Fruit fly (Drosophila melanogaster) whole organism, embryonic: ENCODE results near the gene CG9664.

Source experiments
- Atf-2 ChIP-seq: fragments of 200-800 bp; sonication (Bioruptor generic); optimal IDR thresholded peaks from 2 replicates; lab custom pipeline; 2016; ENCODE audit warnings: missing biosample characterization, missing genetic modification characterization
- Atf3 ChIP-seq: fragments of 200-800 bp; sonication (Bioruptor generic); optimal IDR thresholded peaks from 3 replicates; lab custom pipeline; 2016; ENCODE audit warnings: missing biosample characterization, missing genetic modification characterization
- Bgb ChIP-seq: fragments of 200-800 bp; sonication (Bioruptor generic); IDR thresholded peaks from 2 replicates; pipeline ENCODE4 v1.3.6; 2022; ENCODE audit warnings: missing biosample characterization, missing genetic modification characterization; ENCODE audit not compliant: partially characterized antibody
- C15 ChIP-seq: fragments of 200-800 bp; sonication (Bioruptor generic); IDR thresholded peaks from 3 replicates; pipeline ENCODE4 v1.3.6; 2022; ENCODE audit warnings: missing biosample characterization, missing genetic modification characterization
- CG10462 ChIP-seq: fragments of 200-800 bp; sonication (Bioruptor generic); optimal IDR thresholded peaks from 2 replicates; lab custom pipeline; 2016; ENCODE audit warnings: missing biosample characterization, missing genetic modification characterization
- CG10959 ChIP-seq: fragments of 200-800 bp; sonication (Bioruptor generic); IDR thresholded peaks from 2 replicates; pipeline ENCODE4 v1.3.6; 2022; ENCODE audit warnings: missing biosample characterization, missing genetic modification characterization
- CG10979 ChIP-seq: fragments of 200-800 bp; sonication (Bioruptor generic); optimal IDR thresholded peaks from 2 replicates; lab custom pipeline; 2018; ENCODE audit warnings: missing biosample characterization, mild to moderate bottlenecking, missing genetic modification characterization, moderate library complexity
- CG13775 ChIP-seq: fragments of 200-800 bp; sonication (Bioruptor generic); optimal IDR thresholded peaks from 3 replicates; lab custom pipeline; 2017; ENCODE audit warnings: missing biosample characterization, mild to moderate bottlenecking, missing genetic modification characterization
- CG14014 ChIP-seq: fragments of 200-800 bp; sonication (Bioruptor generic); IDR thresholded peaks from 2 replicates; pipeline ENCODE4 v1.3.6; 2022; ENCODE audit warnings: missing biosample characterization, missing genetic modification characterization
- CG18599 ChIP-seq: fragments of 200-800 bp; sonication (Bioruptor generic); optimal IDR thresholded peaks from 3 replicates; lab custom pipeline; 2017; ENCODE audit warnings: missing biosample characterization, missing genetic modification characterization, mild to moderate bottlenecking, moderate library complexity, missing genetic modification reagents
- CG2120 ChIP-seq: fragments of 200-800 bp; sonication (Bioruptor generic); optimal IDR thresholded peaks from 3 replicates; lab custom pipeline; 2016; ENCODE audit warnings: missing biosample characterization, missing genetic modification characterization
- CG2129 ChIP-seq: fragments of 200-800 bp; sonication (Bioruptor generic); IDR thresholded peaks from 2 replicates; pipeline ENCODE4 v1.3.6; 2022; ENCODE audit warnings: missing biosample characterization, missing genetic modification characterization; ENCODE audit not compliant: partially characterized antibody
- CG2202 ChIP-seq: fragments of 200-800 bp; sonication (Bioruptor generic); optimal IDR thresholded peaks from 2 replicates; lab custom pipeline; 2018; ENCODE audit warnings: missing biosample characterization, mild to moderate bottlenecking, missing genetic modification characterization
- CG31441 ChIP-seq: fragments of 200-800 bp; sonication (Bioruptor generic); IDR thresholded peaks from 2 replicates; pipeline ENCODE4 v1.3.6; 2022; ENCODE audit warnings: missing biosample characterization, missing genetic modification characterization
- CG33557 ChIP-seq: fragments of 200-800 bp; sonication (Bioruptor generic); optimal IDR thresholded peaks from 2 replicates; lab custom pipeline; 2019; ENCODE audit warnings: missing biosample characterization, mild to moderate bottlenecking, missing genetic modification characterization, moderate library complexity
- CG5953 ChIP-seq: fragments of 200-800 bp; sonication (Bioruptor generic); IDR thresholded peaks from 2 replicates; pipeline ENCODE4 v1.3.6; 2022; ENCODE audit warnings: missing biosample characterization, missing genetic modification characterization
- CG6683 ChIP-seq: fragments of 200-800 bp; sonication (Bioruptor generic); optimal IDR thresholded peaks from 2 replicates; lab custom pipeline; 2017; ENCODE audit warnings: missing biosample characterization, mild to moderate bottlenecking, missing genetic modification characterization, missing genetic modification reagents
- CG6765 ChIP-seq: fragments of 200-800 bp; sonication (Bioruptor generic); optimal IDR thresholded peaks from 3 replicates; lab custom pipeline; 2017; ENCODE audit warnings: missing biosample characterization, mild to moderate bottlenecking, missing genetic modification characterization
- CG7963 ChIP-seq: fragments of 200-800 bp; sonication (Bioruptor generic); IDR thresholded peaks from 3 replicates; pipeline ENCODE4 v1.3.6; 2022; ENCODE audit warnings: missing biosample characterization, missing genetic modification characterization; ENCODE audit not compliant: partially characterized antibody
- CHES-1-like ChIP-seq: fragments of 200-800 bp; sonication (Bioruptor generic); optimal IDR thresholded peaks from 2 replicates; lab custom pipeline; 2016; ENCODE audit warnings: missing biosample characterization, missing genetic modification characterization
- CkIIα-i1 ChIP-seq: fragments of 200-800 bp; sonication (Bioruptor generic); IDR thresholded peaks from 2 replicates; pipeline ENCODE4 v1.3.6; 2022; ENCODE audit warnings: missing biosample characterization, missing genetic modification characterization
- CoRest ChIP-seq: fragments of 200-800 bp; sonication (Bioruptor generic); optimal IDR thresholded peaks from 3 replicates; lab custom pipeline; 2018; ENCODE audit warnings: missing biosample characterization, mild to moderate bottlenecking, missing genetic modification characterization, moderate library complexity
- D19A ChIP-seq: fragments of 200-800 bp; optimal IDR thresholded peaks from 3 replicates; lab custom pipeline; 2019; ENCODE audit warnings: missing biosample characterization, mild to moderate bottlenecking, missing genetic modification characterization, moderate library complexity
- Dref ChIP-seq: fragments of 200-800 bp; sonication (Bioruptor generic); IDR thresholded peaks from 2 replicates; pipeline ENCODE4 v1.3.6; 2022; ENCODE audit warnings: missing biosample characterization, missing genetic modification characterization
- Drgx ChIP-seq: fragments of 200-800 bp; sonication (Bioruptor generic); IDR thresholded peaks from 2 replicates; pipeline ENCODE4 v1.3.6; 2022; ENCODE audit warnings: missing biosample characterization, missing genetic modification characterization
- GATAe ChIP-seq: fragments of 200-800 bp; sonication (Bioruptor generic); conservative IDR thresholded peaks from 2 replicates; pipeline ENCODE4 v1.3.6; 2022; ENCODE audit warnings: missing biosample characterization, missing genetic modification characterization
- H15 ChIP-seq: fragments of 200-800 bp; sonication (Bioruptor generic); IDR thresholded peaks from 3 replicates; pipeline ENCODE4 v1.3.6; 2022; ENCODE audit warnings: missing biosample characterization, missing genetic modification characterization
- Hey ChIP-seq: fragments of 200-800 bp; sonication (Bioruptor generic); optimal IDR thresholded peaks from 3 replicates; lab custom pipeline; 2018; ENCODE audit warnings: missing biosample characterization, mild to moderate bottlenecking, missing genetic modification characterization
- Lim3 ChIP-seq: fragments of 200-800 bp; sonication (Bioruptor generic); IDR thresholded peaks from 2 replicates; pipeline ENCODE4 v1.3.6; 2022; ENCODE audit warnings: missing biosample characterization, missing genetic modification characterization
- MBD-R2 ChIP-seq: fragments of 200-800 bp; sonication (Bioruptor generic); IDR thresholded peaks from 2 replicates; pipeline ENCODE4 v1.3.6; 2022; ENCODE audit warnings: missing biosample characterization, missing genetic modification characterization
- MTF-1 ChIP-seq: fragments of 200-800 bp; sonication (Bioruptor generic); optimal IDR thresholded peaks from 2 replicates; lab custom pipeline; 2018; ENCODE audit warnings: missing biosample characterization, mild to moderate bottlenecking, missing genetic modification characterization, borderline replicate concordance
- Ssrp ChIP-seq: fragments of 200-800 bp; sonication (Bioruptor generic); optimal IDR thresholded peaks from 2 replicates; lab custom pipeline; 2018; ENCODE audit warnings: missing biosample characterization, mild to moderate bottlenecking, missing genetic modification characterization, moderate library complexity
- Stat92E ChIP-seq, 3 experiments: fragments of >200 bp in 2 of 3; fragments of 200-800 bp in 1 of 3; sonication (Bioruptor generic) in 1 of 3; optimal IDR thresholded peaks; 2 replicates each; lab custom pipeline; 2017 to 2019; ENCODE audit warnings: missing biosample characterization in 3 of 3, missing genetic modification characterization in 3 of 3, mild to moderate bottlenecking in 1 of 3, moderate library complexity in 1 of 3
- Tbp ChIP-seq: fragments of >200 bp; optimal IDR thresholded peaks from 2 replicates; lab custom pipeline; 2018; ENCODE audit warnings: missing biosample characterization, missing genetic modification characterization
- Xbp1 ChIP-seq: fragments of 200-800 bp; sonication (Bioruptor generic); optimal IDR thresholded peaks from 3 replicates; lab custom pipeline; 2016; ENCODE audit warnings: missing biosample characterization, mild to moderate bottlenecking, missing genetic modification characterization
- btn ChIP-seq: fragments of 200-800 bp; sonication (Bioruptor generic); optimal IDR thresholded peaks from 2 replicates; lab custom pipeline; 2016; ENCODE audit warnings: missing biosample characterization, missing genetic modification characterization
- danr ChIP-seq: fragments of 200-800 bp; sonication (Bioruptor generic); IDR thresholded peaks from 2 replicates; pipeline ENCODE4 v1.3.6; 2022; ENCODE audit warnings: missing biosample characterization, missing genetic modification characterization
- en ChIP-seq: fragments of 200-800 bp; sonication (Bioruptor generic); optimal IDR thresholded peaks from 2 replicates; lab custom pipeline; 2016; ENCODE audit warnings: missing biosample characterization, missing genetic modification characterization
- ewg ChIP-seq: fragments of 200-800 bp; sonication (Bioruptor generic); optimal IDR thresholded peaks from 3 replicates; lab custom pipeline; 2017; ENCODE audit warnings: mild to moderate bottlenecking, missing biosample characterization, missing genetic modification reagents, missing genetic modification characterization
- gfzf ChIP-seq: fragments of 200-800 bp; sonication (Bioruptor generic); optimal IDR thresholded peaks from 2 replicates; lab custom pipeline; 2016; ENCODE audit warnings: missing biosample characterization, mild to moderate bottlenecking, missing genetic modification characterization, moderate library complexity
- gsb-n ChIP-seq: fragments of 200-800 bp; sonication (Bioruptor generic); optimal IDR thresholded peaks from 3 replicates; lab custom pipeline; 2018; ENCODE audit warnings: missing biosample characterization, mild to moderate bottlenecking, missing genetic modification characterization
- h ChIP-seq: fragments of >200 bp; optimal IDR thresholded peaks from 2 replicates; lab custom pipeline; 2017
- hth ChIP-seq: fragments of >200 bp; optimal IDR thresholded peaks from 2 replicates; lab custom pipeline; 2017; ENCODE audit warnings: inconsistent platforms
- pfk ChIP-seq: fragments of 200-800 bp; sonication (Bioruptor generic); optimal IDR thresholded peaks from 2 replicates; lab custom pipeline; 2018; ENCODE audit warnings: missing biosample characterization, mild to moderate bottlenecking, missing genetic modification characterization, moderate library complexity
- pum ChIP-seq: fragments of 200-800 bp; sonication (Bioruptor generic); optimal IDR thresholded peaks from 2 replicates; lab custom pipeline; 2016; ENCODE audit warnings: missing biosample characterization, missing genetic modification characterization
- repo ChIP-seq: fragments of 200-800 bp; sonication (Bioruptor generic); optimal IDR thresholded peaks from 2 replicates; lab custom pipeline; 2016; ENCODE audit warnings: missing biosample characterization, missing genetic modification characterization
- tll ChIP-seq, 2 experiments: fragments of 200-800 bp in 1 of 2; fragments of >200 bp in 1 of 2; sonication (Bioruptor generic) in 1 of 2; optimal IDR thresholded peaks; 2 replicates each; lab custom pipeline; 2017 to 2019; ENCODE audit warnings: missing biosample characterization in 2 of 2, missing genetic modification characterization in 2 of 2, mild to moderate bottlenecking in 1 of 2, moderate library complexity in 1 of 2
- trem ChIP-seq: fragments of 200-800 bp; optimal IDR thresholded peaks from 3 replicates; lab custom pipeline; 2019; ENCODE audit warnings: missing biosample characterization, mild to moderate bottlenecking, missing genetic modification characterization, moderate library complexity
- zf30C ChIP-seq: fragments of 200-800 bp; sonication (Bioruptor generic); optimal IDR thresholded peaks from 3 replicates; lab custom pipeline; 2018; ENCODE audit warnings: missing biosample characterization, mild to moderate bottlenecking, missing genetic modification characterization

CG9664 gene

dm6 chr2L:3302958-3303842 lies 8.7 kb upstream of the CG9664 start, which contains the start of gene CG9663:
CG9663 (minus strand) TSS chr2L:3303130.
- TF ChIP-seq CG10979 (tag; lab: Kevin White, UChicago) (peak; percentile 5), Drgx (peak; percentile 61), CG33557 (GFP tag; lab: Kevin White, UChicago) (no peak), CHES-1-like (GFP tag; lab: Kevin White, UChicago) (peak; percentile 35), CG2120 (GFP tag; lab: Kevin White, UChicago) (peak; percentile 34), Lim3 (GFP tag; lab: Robert Waterston, UW) (no peak), CG5953 (GFP tag; lab: Robert Waterston, UW) (no peak), CG31441 (GFP tag; lab: Robert Waterston, UW) (no peak), pum (no peak), CG13775 (GFP tag; lab: Kevin White, UChicago) (peak; percentile 1), CG10462 (GFP tag; lab: Kevin White, UChicago) (no peak), CG14014 (no peak), en (GFP tag; lab: Kevin White, UChicago) (no peak), CG10959 (0 out of 2 replicates have a peak, but pooled peaks have one; percentile 14), repo (GFP tag; lab: Kevin White, UChicago) (no peak), C15 (GFP tag; lab: Robert Waterston, UW) (no peak), Atf-2 (no peak), danr (GFP tag; lab: Robert Waterston, UW) (no peak), btn (GFP tag; lab: Kevin White, UChicago) (no peak), CG2129 (GFP tag; lab: Robert Waterston, UW) (no peak), Dref (GFP tag; lab: Robert Waterston, UW) (peak; percentile 82), Ssrp (no peak), Atf3 (GFP tag; lab: Kevin White, UChicago) (no peak), CG6765 (peak; percentile 14), CG2202 (tag; lab: Kevin White, UChicago) (no peak), ewg (GFP tag; lab: Kevin White, UChicago) (no peak), H15 (GFP tag; lab: Robert Waterston, UW) (no peak), gfzf (GFP tag; lab: Kevin White, UChicago) (peak; percentile 91), CG18599 (peak; percentile 59), MTF-1 (GFP tag; lab: Kevin White, UChicago) (no peak), h (lab: Kevin White, UChicago) (no peak), CoRest (peak; percentile 17), CG7963 (GFP tag; lab: Robert Waterston, UW) (no peak), Stat92E (GFP tag; optimal IDR thresholded peaks at IDR 0.05; lab: Kevin White, UChicago) (peak in 1 of 3 experiments; percentile 59), GATAe (peak; percentile 70), gsb-n (tag; lab: Kevin White, UChicago) (no peak), CG6683 (GFP tag; lab: Kevin White, UChicago) (no peak), Xbp1 (GFP tag; lab: Kevin White, UChicago) (no peak), Tbp (GFP tag; lab: Kevin White, UChicago) (no peak), pfk (peak; percentile 36), tll (GFP tag; optimal IDR thresholded peaks at IDR 0.05; lab: Kevin White, UChicago) (no peak), trem (tag; lab: Kevin White, UChicago) (peak; percentile 43), Bgb (GFP tag; lab: Robert Waterston, UW) (no peak), hth (lab: Kevin White, UChicago) (no peak), zf30C (GFP tag; lab: Kevin White, UChicago) (no peak), MBD-R2 (GFP tag; lab: Robert Waterston, UW) (no peak; the same call in 1 of the 2 replicates), Hey (no peak), CkIIα-i1 (GFP tag; lab: Robert Waterston, UW) (no peak), D19A (peak; percentile 10)
